Worm (Caenorhabditis elegans): ENCODE results near the gene fbxa-82.

DNA sequence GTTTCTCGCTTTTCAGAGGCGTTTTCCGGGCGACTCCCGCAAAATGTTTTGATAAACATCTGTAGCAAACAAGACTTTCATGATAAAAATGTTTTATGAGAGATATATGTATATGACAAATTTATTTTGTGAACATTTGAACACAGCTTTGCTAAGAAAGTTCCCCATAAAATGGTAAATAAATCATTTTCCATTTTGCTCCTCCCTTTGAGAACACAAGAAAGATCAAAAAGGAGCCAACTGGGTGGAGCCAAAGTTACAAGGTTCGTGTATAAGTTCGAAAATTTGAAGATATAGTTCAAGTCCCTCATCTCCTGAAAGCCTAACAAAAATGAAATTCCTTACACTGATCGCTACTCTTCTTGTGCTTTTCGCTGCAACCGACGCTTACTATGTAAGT lies 38.1 kb upstream of the fbxa-82 start, which contains the start of gene C01G10.17:
- TF ChIP-seq lin-13 (tag; optimal IDR thresholded peaks at IDR 0.05) (no peak), nhr-12 (tag; optimal IDR thresholded peaks at IDR 0.05) (no peak), ztf-11 (tag; optimal IDR thresholded peaks at IDR 0.05) (no peak), nhr-76 (tag; optimal IDR thresholded peaks at IDR 0.05) (no peak), cnd-1 (tag; optimal IDR thresholded peaks at IDR 0.05) (no peak), unc-62 (GFP tag; optimal IDR thresholded peaks at IDR 0.05) (no peak), ces-1 (GFP tag; optimal IDR thresholded peaks at IDR 0.05) (no peak), blmp-1 (tag; optimal IDR thresholded peaks at IDR 0.05) (no peak), elt-1 (tag; optimal IDR thresholded peaks at IDR 0.05; ENCODE audit: borderline replicate concordance, insufficient read depth) (no peak), pha-4 (tag; optimal IDR thresholded peaks at IDR 0.05) (no peak), flh-1 (GFP tag; optimal IDR thresholded peaks at IDR 0.05) (no peak), lin-32 (GFP tag; optimal IDR thresholded peaks at IDR 0.05) (no peak), nhr-28 (tag; optimal IDR thresholded peaks at IDR 0.05) (no peak), ceh-43 (GFP tag; optimal IDR thresholded peaks at IDR 0.05) (no peak)

Measured in whole organism, mixed stage, embryonic.